Fruit fly (Drosophila melanogaster) whole organism, embryonic: Measurements from ENCODE around the gene CG17819.

Experiments
- Aef1 ChIP-seq: fragments of 200-800 bp; sonication (Bioruptor generic); IDR thresholded peaks from 3 replicates; pipeline ENCODE4 v1.3.6; 2022; ENCODE audit warnings: missing biosample characterization, missing genetic modification characterization
- Atf-2 ChIP-seq: fragments of 200-800 bp; sonication (Bioruptor generic); optimal IDR thresholded peaks from 2 replicates; lab custom pipeline; 2016; ENCODE audit warnings: missing biosample characterization, missing genetic modification characterization
- Awh ChIP-seq: fragments of 200-800 bp; sonication (Bioruptor generic); IDR thresholded peaks from 2 replicates; pipeline ENCODE4, ENCODE4 v1.3.6; 2022; ENCODE audit warnings: missing biosample characterization, missing genetic modification characterization
- CG10209 ChIP-seq: fragments of 200-800 bp; sonication (Bioruptor generic); optimal IDR thresholded peaks from 3 replicates; lab custom pipeline; 2017; ENCODE audit warnings: missing biosample characterization, mild to moderate bottlenecking, missing genetic modification characterization, missing genetic modification reagents
- CG11504 ChIP-seq: fragments of 200-800 bp; sonication (Bioruptor generic); optimal IDR thresholded peaks from 3 replicates; lab custom pipeline; 2019; ENCODE audit warnings: missing biosample characterization, mild to moderate bottlenecking, missing genetic modification characterization, moderate library complexity
- CG13775 ChIP-seq: fragments of 200-800 bp; sonication (Bioruptor generic); optimal IDR thresholded peaks from 3 replicates; lab custom pipeline; 2017; ENCODE audit warnings: missing biosample characterization, mild to moderate bottlenecking, missing genetic modification characterization
- CG14014 ChIP-seq: fragments of 200-800 bp; sonication (Bioruptor generic); IDR thresholded peaks from 2 replicates; pipeline ENCODE4 v1.3.6; 2022; ENCODE audit warnings: missing biosample characterization, missing genetic modification characterization
- CG14441 ChIP-seq: fragments of 200-800 bp; sonication (Bioruptor generic); IDR thresholded peaks from 2 replicates; pipeline ENCODE4 v1.3.6; 2022; ENCODE audit warnings: missing biosample characterization, missing genetic modification characterization
- CG15601 ChIP-seq: fragments of 200-800 bp; sonication (Bioruptor generic); optimal IDR thresholded peaks from 3 replicates; lab custom pipeline; 2019; ENCODE audit warnings: missing biosample characterization, mild to moderate bottlenecking, missing genetic modification characterization, moderate library complexity
- CG17612 ChIP-seq: fragments of 200-800 bp; sonication (Bioruptor generic); IDR thresholded peaks from 2 replicates; pipeline ENCODE4 v1.3.6; 2022; ENCODE audit warnings: missing biosample characterization, missing genetic modification characterization
- CG17829 ChIP-seq: fragments of 200-800 bp; optimal IDR thresholded peaks from 2 replicates; lab custom pipeline; 2019; ENCODE audit warnings: missing biosample characterization, mild to moderate bottlenecking, missing genetic modification characterization, moderate library complexity
- CG17912 ChIP-seq: fragments of 200-800 bp; sonication (Bioruptor generic); optimal IDR thresholded peaks from 2 replicates; lab custom pipeline; 2018; ENCODE audit warnings: missing biosample characterization, mild to moderate bottlenecking, missing genetic modification characterization
- CG18476 ChIP-seq: fragments of 200-800 bp; sonication (Bioruptor generic); optimal IDR thresholded peaks from 2 replicates; lab custom pipeline; 2016; ENCODE audit warnings: missing biosample characterization, mild to moderate bottlenecking, missing genetic modification characterization
- CG18764 ChIP-seq: fragments of 200-800 bp; sonication (Bioruptor generic); optimal IDR thresholded peaks from 3 replicates; lab custom pipeline; 2016; ENCODE audit warnings: missing biosample characterization, missing genetic modification characterization
- CG32772 ChIP-seq: fragments of 200-800 bp; sonication (Bioruptor generic); IDR thresholded peaks from 2 replicates; pipeline ENCODE4 v1.3.6; 2022; ENCODE audit warnings: missing biosample characterization, missing genetic modification characterization
- CG34422 ChIP-seq: fragments of 200-800 bp; sonication (Bioruptor generic); IDR thresholded peaks from 3 replicates; pipeline ENCODE4 v1.3.6; 2022; ENCODE audit warnings: missing biosample characterization, missing genetic modification characterization
- CG3726 ChIP-seq: fragments of 200-800 bp; sonication (Bioruptor generic); IDR thresholded peaks from 3 replicates; pipeline ENCODE4, ENCODE4 v1.3.6; 2022; ENCODE audit warnings: missing biosample characterization, missing genetic modification characterization
- CG4707 ChIP-seq: fragments of 200-800 bp; sonication (Bioruptor generic); optimal IDR thresholded peaks from 2 replicates; lab custom pipeline; 2018; ENCODE audit warnings: missing biosample characterization, mild to moderate bottlenecking, missing genetic modification characterization, moderate library complexity
- CG5180 ChIP-seq: fragments of 200-800 bp; sonication (Bioruptor generic); optimal IDR thresholded peaks from 3 replicates; lab custom pipeline; 2017; ENCODE audit warnings: missing biosample characterization, missing genetic modification characterization, mild to moderate bottlenecking, moderate library complexity, missing genetic modification reagents
- CG9797 ChIP-seq: fragments of 200-800 bp; sonication (Bioruptor generic); optimal IDR thresholded peaks from 3 replicates; lab custom pipeline; 2018; ENCODE audit warnings: missing biosample characterization, mild to moderate bottlenecking, missing genetic modification characterization
- CrebB ChIP-seq: fragments of 200-800 bp; sonication (Bioruptor generic); optimal IDR thresholded peaks from 3 replicates; lab custom pipeline; 2018; ENCODE audit warnings: missing biosample characterization, mild to moderate bottlenecking, missing genetic modification characterization
- Hr3 ChIP-seq: fragments of 200-800 bp; sonication (Bioruptor generic); optimal IDR thresholded peaks from 3 replicates; lab custom pipeline; 2016; ENCODE audit warnings: missing biosample characterization, missing genetic modification characterization
- Mrtf ChIP-seq: fragments of 200-800 bp; sonication (Bioruptor generic); IDR thresholded peaks from 3 replicates; pipeline ENCODE4 v1.3.6; 2022; ENCODE audit warnings: missing biosample characterization, missing genetic modification characterization
- Neu2 ChIP-seq: fragments of 200-800 bp; sonication (Bioruptor generic); optimal IDR thresholded peaks from 3 replicates; lab custom pipeline; 2016; ENCODE audit warnings: missing biosample characterization, missing genetic modification characterization, borderline replicate concordance
- Scr ChIP-seq: fragments of 200-800 bp; sonication (Bioruptor generic); IDR thresholded peaks from 2 replicates; pipeline ENCODE4 v1.3.6; 2022; ENCODE audit warnings: missing biosample characterization, missing genetic modification characterization; ENCODE audit not compliant: partially characterized antibody
- Sox102F ChIP-seq: fragments of 200-800 bp; sonication (Bioruptor generic); optimal IDR thresholded peaks from 2 replicates; lab custom pipeline; 2018; ENCODE audit warnings: missing biosample characterization, mild to moderate bottlenecking, missing genetic modification characterization, moderate library complexity
- Sry-δ ChIP-seq: fragments of 200-800 bp; sonication (Bioruptor generic); optimal IDR thresholded peaks from 2 replicates; lab custom pipeline; 2016; ENCODE audit warnings: missing biosample characterization, missing genetic modification characterization
- Vsx1 ChIP-seq: fragments of 200-800 bp; sonication (Bioruptor generic); optimal IDR thresholded peaks from 2 replicates; lab custom pipeline; 2017; ENCODE audit warnings: missing biosample characterization, mild to moderate bottlenecking, missing genetic modification characterization, missing genetic modification reagents
- Xrp1 ChIP-seq: fragments of 200-800 bp; sonication (Bioruptor generic); IDR thresholded peaks from 2 replicates; pipeline ENCODE4 v1.3.6; 2022; ENCODE audit warnings: missing biosample characterization, missing genetic modification characterization
- ac ChIP-seq: fragments of 200-800 bp; sonication (Bioruptor generic); optimal IDR thresholded peaks from 3 replicates; lab custom pipeline; 2017; ENCODE audit warnings: missing biosample characterization, mild to moderate bottlenecking, missing genetic modification characterization
- ara ChIP-seq: fragments of 200-800 bp; sonication (Bioruptor generic); IDR thresholded peaks from 2 replicates; pipeline ENCODE4 v1.3.6; 2022; ENCODE audit warnings: missing biosample characterization, missing genetic modification characterization
- az2 ChIP-seq: fragments of 200-800 bp; sonication (Bioruptor generic); optimal IDR thresholded peaks from 3 replicates; lab custom pipeline; 2016; ENCODE audit warnings: missing biosample characterization, missing genetic modification characterization
- cwo ChIP-seq: fragments of 200-800 bp; sonication (Bioruptor generic); optimal IDR thresholded peaks from 3 replicates; lab custom pipeline; 2017; ENCODE audit warnings: missing biosample characterization, missing genetic modification characterization, mild to moderate bottlenecking, moderate library complexity, missing genetic modification reagents
- fd3F ChIP-seq: fragments of 200-800 bp; sonication (Bioruptor generic); optimal IDR thresholded peaks from 2 replicates; lab custom pipeline; 2018; ENCODE audit warnings: missing biosample characterization, mild to moderate bottlenecking, missing genetic modification characterization, moderate library complexity
- insv ChIP-seq, 2 experiments: fragments of 200-800 bp; sonication (Bioruptor generic); optimal IDR thresholded peaks; 3 replicates each; lab custom pipeline; 2016 to 2018; ENCODE audit warnings: missing biosample characterization in 2 of 2, missing genetic modification characterization in 2 of 2
- inv ChIP-seq: fragments of 200-800 bp; sonication (Bioruptor generic); IDR thresholded peaks from 2 replicates; pipeline ENCODE4 v1.3.6; 2022; ENCODE audit warnings: missing biosample characterization, missing genetic modification characterization; ENCODE audit not compliant: partially characterized antibody
- ken ChIP-seq: fragments of 200-800 bp; sonication (Bioruptor generic); IDR thresholded peaks from 3 replicates; pipeline ENCODE4 v1.3.6; 2022; ENCODE audit warnings: missing biosample characterization, missing genetic modification characterization
- lbe ChIP-seq: fragments of 200-800 bp; sonication (Bioruptor generic); optimal IDR thresholded peaks from 2 replicates; lab custom pipeline; 2016; ENCODE audit warnings: missing biosample characterization, mild to moderate bottlenecking, missing genetic modification characterization
- lmd ChIP-seq: fragments of 200-800 bp; sonication (Bioruptor generic); IDR thresholded peaks from 2 replicates; pipeline ENCODE4 v1.3.6; 2022; ENCODE audit warnings: missing biosample characterization, missing genetic modification characterization
- maf-S ChIP-seq: fragments of 200-800 bp; sonication (Bioruptor generic); optimal IDR thresholded peaks from 2 replicates; lab custom pipeline; 2016; ENCODE audit warnings: missing biosample characterization, missing genetic modification characterization
- odd ChIP-seq: fragments of 200-800 bp; sonication (Bioruptor generic); optimal IDR thresholded peaks from 2 replicates; lab custom pipeline; 2017; ENCODE audit warnings: missing biosample characterization, mild to moderate bottlenecking, missing genetic modification characterization
- pan ChIP-seq, 4 experiments: fragments of >200 bp in 3 of 4; fragments of 200-800 bp in 1 of 4; sonication (Bioruptor generic) in 1 of 4; optimal IDR thresholded peaks in 3 of 4; IDR thresholded peaks in 1 of 4; 2 replicates each; pipeline versions ENCODE4 v1.3.6 to Lab custom; 2017 to 2022; ENCODE audit warnings: missing biosample characterization in 2 of 4, missing genetic modification characterization in 2 of 4, mixed read lengths in 1 of 4
- run ChIP-seq: fragments of 200-800 bp; sonication (Bioruptor generic); optimal IDR thresholded peaks from 3 replicates; lab custom pipeline; 2018; ENCODE audit warnings: missing biosample characterization, mild to moderate bottlenecking, missing genetic modification characterization
- sd ChIP-seq: fragments of 200-800 bp; sonication (Bioruptor generic); optimal IDR thresholded peaks from 3 replicates; lab custom pipeline; 2018; ENCODE audit warnings: missing biosample characterization, mild to moderate bottlenecking, missing genetic modification characterization, moderate library complexity
- stc ChIP-seq: fragments of 200-800 bp; sonication (Bioruptor generic); IDR thresholded peaks from 2 replicates; pipeline ENCODE4 v1.3.6; 2022; ENCODE audit warnings: missing biosample characterization, missing genetic modification characterization
- stwl ChIP-seq: fragments of 200-800 bp; sonication (Bioruptor generic); optimal IDR thresholded peaks from 3 replicates; lab custom pipeline; 2018; ENCODE audit warnings: missing biosample characterization, mild to moderate bottlenecking, missing genetic modification characterization, moderate library complexity
- sug ChIP-seq: fragments of 200-800 bp; optimal IDR thresholded peaks from 2 replicates; lab custom pipeline; 2019; ENCODE audit warnings: missing biosample characterization, mild to moderate bottlenecking, missing genetic modification characterization, moderate library complexity
- tin ChIP-seq: fragments of 200-800 bp; sonication (Bioruptor generic); optimal IDR thresholded peaks from 3 replicates; lab custom pipeline; 2016; ENCODE audit warnings: missing biosample characterization, missing genetic modification characterization
- unc-4 ChIP-seq: fragments of 200-800 bp; sonication (Bioruptor generic); IDR thresholded peaks from 2 replicates; pipeline ENCODE4 v1.3.6; 2022; ENCODE audit warnings: missing biosample characterization, missing genetic modification characterization; ENCODE audit not compliant: partially characterized antibody
- z ChIP-seq: fragments of 200-800 bp; sonication (Bioruptor generic); IDR thresholded peaks from 3 replicates; pipeline ENCODE4 v1.3.6; 2022; ENCODE audit warnings: missing biosample characterization, missing genetic modification characterization

Gene CG17819

DNA sequence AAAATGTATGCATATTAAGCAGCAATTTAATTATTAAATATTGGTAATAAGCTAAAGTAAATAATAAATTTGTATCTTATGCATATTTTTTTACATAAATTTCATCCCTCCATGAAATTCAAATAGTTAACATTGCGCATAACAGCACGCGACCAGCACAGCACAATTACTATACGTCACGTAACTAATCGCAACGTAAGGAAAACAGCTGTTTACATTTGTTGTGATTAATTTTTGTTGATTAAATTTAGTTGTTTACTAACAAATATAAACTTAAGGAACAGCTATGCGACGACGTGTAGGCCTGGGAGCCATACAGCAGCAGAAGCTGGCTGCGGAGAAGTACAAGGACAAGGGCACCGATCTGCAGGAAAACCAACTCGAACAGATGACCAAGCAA is 20.4 kb downstream of the CG17819 start, which contains the start of gene lsn (continued):
- no peak for TF ChIP-seq CG18764 (GFP tag; lab: Kevin White, UChicago)
- TF ChIP-seq sd (tag; lab: Kevin White, UChicago) = peak; percentile 65
- TF ChIP-seq Xrp1 = no peak
- no peak for TF ChIP-seq CG18476
- TF ChIP-seq unc-4 (GFP tag; lab: Robert Waterston, UW) = no peak
- TF ChIP-seq Sox102F (GFP tag; lab: Kevin White, UChicago) = peak; percentile 61
- TF ChIP-seq tin (GFP tag; lab: Kevin White, UChicago) = no peak
- no peak for TF ChIP-seq CG5180 (GFP tag; lab: Kevin White, UChicago)
- no peak for TF ChIP-seq run (tag; lab: Kevin White, UChicago)
- no peak for TF ChIP-seq CG14441 (GFP tag; lab: Robert Waterston, UW)
- no peak for TF ChIP-seq maf-S (GFP tag; lab: Kevin White, UChicago)
- no peak for TF ChIP-seq az2 (GFP tag; lab: Kevin White, UChicago)
- no peak for TF ChIP-seq Aef1
- no peak for TF ChIP-seq Neu2 (GFP tag; lab: Kevin White, UChicago)
- TF ChIP-seq insv (GFP tag; optimal IDR thresholded peaks at IDR 0.05; lab: Kevin White, UChicago) = no peak
- no peak for TF ChIP-seq inv (GFP tag; lab: Robert Waterston, UW)
- TF ChIP-seq CG32772 = no peak
- no peak for TF ChIP-seq CG34422 (GFP tag; lab: Robert Waterston, UW)
- TF ChIP-seq odd (GFP tag; lab: Kevin White, UChicago) = peak; percentile 38
- no peak for TF ChIP-seq CG11504 (tag; lab: Kevin White, UChicago)
- TF ChIP-seq CG14014 (GFP tag; lab: Robert Waterston, UW) = peak; percentile 51; the same call in 1 of the 2 replicates
- peak; percentile 30 for TF ChIP-seq sug (tag; lab: Kevin White, UChicago)
- peak; percentile 27 for TF ChIP-seq CG17912
- TF ChIP-seq Scr (GFP tag; lab: Robert Waterston, UW) = no peak
- no peak for TF ChIP-seq cwo (GFP tag; lab: Kevin White, UChicago)
- TF ChIP-seq fd3F (GFP tag; lab: Kevin White, UChicago) = peak; percentile 59
- TF ChIP-seq z (GFP tag; lab: Robert Waterston, UW) = no peak
- no peak for TF ChIP-seq Hr3 (GFP tag; lab: Kevin White, UChicago)
- peak; percentile 35 for TF ChIP-seq CrebB (tag; lab: Kevin White, UChicago)
- no peak for TF ChIP-seq Mrtf (GFP tag; lab: Robert Waterston, UW)
- no peak for TF ChIP-seq CG13775 (GFP tag; lab: Kevin White, UChicago)
- TF ChIP-seq lmd = no peak
- peak; percentile 26 for TF ChIP-seq CG4707
- no peak for TF ChIP-seq Sry-δ
- peak; percentile 29 for TF ChIP-seq CG17829 (tag; lab: Kevin White, UChicago)
- TF ChIP-seq CG17612 (GFP tag; lab: Robert Waterston, UW) = no peak
- no peak for TF ChIP-seq Atf-2 (GFP tag; lab: Kevin White, UChicago)
- TF ChIP-seq CG10209 (GFP tag; lab: Kevin White, UChicago) = peak; percentile 25
- TF ChIP-seq ara (GFP tag; lab: Robert Waterston, UW) = no peak
- TF ChIP-seq CG3726 (GFP tag; lab: Robert Waterston, UW) = no peak
- TF ChIP-seq CG15601 (tag; lab: Kevin White, UChicago) = peak; percentile 59
- 0 out of 2 replicates have a peak, but pooled peaks have one; percentile 11 for TF ChIP-seq stc (GFP tag; lab: Robert Waterston, UW)
- peak; percentile 8 for TF ChIP-seq stwl (tag; lab: Kevin White, UChicago)
- TF ChIP-seq Awh (GFP tag; lab: Robert Waterston, UW) = no peak
- no peak for TF ChIP-seq pan (optimal IDR thresholded peaks at IDR 0.05; lab: Kevin White, UChicago)
- no peak for TF ChIP-seq pan (GFP tag; optimal IDR thresholded peaks at IDR 0.05 in 1 of 2, IDR thresholded peaks at IDR 0.05 in 1 of 2)
- TF ChIP-seq CG9797 (GFP tag; lab: Kevin White, UChicago) = no peak
- peak; percentile 31 for TF ChIP-seq Vsx1
- peak; percentile 6 for TF ChIP-seq lbe
- TF ChIP-seq ken (GFP tag; lab: Robert Waterston, UW) = no peak
- peak; percentile 13 for TF ChIP-seq ac (GFP tag; lab: Kevin White, UChicago)
